Worm (Caenorhabditis elegans) whole organism, midembryonic: ENCODE measurements around the gene ooc-3.

ENCODE experiments used
- T22C8.4 ChIP-seq: fragments of 200-800 bp; sonication (Bioruptor generic); IDR thresholded peaks from 2 replicates; pipeline ENCODE4 v1.3.6; 2022; ENCODE audit warnings: missing genetic modification characterization, missing compliant biosample characterization
- cog-1 ChIP-seq: sonication (generic microtip); optimal IDR thresholded peaks from 2 replicates; lab custom pipeline; 2016; ENCODE audit warnings: missing genetic modification characterization, missing compliant biosample characterization
- flt-1 ChIP-seq: fragments of 200-800 bp; sonication (Bioruptor generic); IDR thresholded peaks from 2 replicates; pipeline ENCODE4 v1.3.6; 2022; ENCODE audit warnings: missing genetic modification characterization, missing compliant biosample characterization
- klf-2 ChIP-seq: fragments of 200-800 bp; sonication (Bioruptor generic); conservative IDR thresholded peaks from 2 replicates; pipeline ENCODE4 v1.3.6; 2022; ENCODE audit warnings: missing genetic modification reagents, missing genetic modification characterization, missing compliant biosample characterization
- med-1 ChIP-seq: sonication (generic microtip); optimal IDR thresholded peaks from 2 replicates; lab custom pipeline; 2017; ENCODE audit warnings: missing genetic modification characterization, mild to moderate bottlenecking, missing compliant biosample characterization, antibody characterized with exemption, missing genetic modification reagents; ENCODE audit not compliant: insufficient read depth
- ref-1 ChIP-seq: fragments of 200-800 bp; sonication (Bioruptor generic); conservative IDR thresholded peaks from 2 replicates; pipeline ENCODE4 v1.3.6; 2022; ENCODE audit warnings: missing genetic modification reagents, missing genetic modification characterization, missing compliant biosample characterization
- ztf-23 ChIP-seq: fragments of 200-800 bp; sonication (Bioruptor generic); IDR thresholded peaks from 2 replicates; pipeline ENCODE4 v1.3.6; 2022; ENCODE audit warnings: missing genetic modification reagents, missing genetic modification characterization, missing compliant biosample characterization
- ztf-29 ChIP-seq: fragments of 200-800 bp; sonication (Bioruptor generic); IDR thresholded peaks from 2 replicates; pipeline ENCODE4 v1.3.6; 2022; ENCODE audit warnings: missing genetic modification reagents, missing genetic modification characterization, missing compliant biosample characterization

DNA sequence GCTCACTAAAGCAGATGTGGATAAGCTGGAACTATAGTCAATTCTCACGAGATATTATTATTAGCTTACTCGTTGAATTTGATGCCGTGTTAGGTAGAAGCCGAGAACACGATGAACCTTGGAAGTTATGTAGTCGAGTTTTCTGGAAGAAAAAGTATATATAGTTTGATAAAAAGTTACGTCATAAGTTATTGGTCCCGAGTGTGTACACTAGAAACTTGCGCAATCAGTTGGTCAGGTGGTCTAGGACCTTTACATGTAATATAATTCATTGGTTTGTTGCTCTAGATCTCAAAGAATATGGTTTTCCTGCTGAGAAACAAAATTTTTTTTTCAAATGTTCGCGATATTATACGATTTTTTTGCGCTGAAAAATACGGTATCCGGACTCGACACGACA is 40.8 kb upstream of the ooc-3 start:
- no peak for TF ChIP-seq med-1 (GFP tag; lab: Kevin White, UChicago)
- TF ChIP-seq cog-1 (tag; lab: Kevin White, UChicago) = no peak
- no peak for TF ChIP-seq flt-1 (GFP tag; lab: Robert Waterston, UW)
- no peak for TF ChIP-seq klf-2 (GFP tag; lab: Robert Waterston, UW)
- no peak for TF ChIP-seq ztf-23 (GFP tag; lab: Robert Waterston, UW)
- TF ChIP-seq ztf-29 = no peak
- TF ChIP-seq T22C8.4 (GFP tag; lab: Robert Waterston, UW) = no peak
- no peak for TF ChIP-seq ref-1 (GFP tag; lab: Robert Waterston, UW)
